Worm (Caenorhabditis elegans): ENCODE results near the gene C06E4.8.

- TF ChIP-seq lim-6 (tag; optimal IDR thresholded peaks at IDR 0.05) (no peak), pax-1 (tag; optimal IDR thresholded peaks at IDR 0.05) (no peak), K02D7.2 (tag; optimal IDR thresholded peaks at IDR 0.05) (no peak), ama-1 (optimal IDR thresholded peaks at IDR 0.05) (no peak), unc-55 (GFP tag; optimal IDR thresholded peaks at IDR 0.05) (no peak), pha-4 (tag; optimal IDR thresholded peaks at IDR 0.05) (no peak), lin-11 (tag; optimal IDR thresholded peaks at IDR 0.05) (no peak), ahr-1 (tag; optimal IDR thresholded peaks at IDR 0.05) (no peak), syd-9 (tag; optimal IDR thresholded peaks at IDR 0.05) (no peak), fkh-6 (tag; optimal IDR thresholded peaks at IDR 0.05) (no peak), ceh-45 (GFP tag; IDR thresholded peaks at IDR 0.05) (no peak), pqm-1 (tag; optimal IDR thresholded peaks at IDR 0.05) (no peak)
These were observed 39.1 kb downstream of the C06E4.8 start, which contains the start of gene col-114 for ce11 chrIV:7246553-7246952.

All from whole organism, late embryonic.